Worm (Caenorhabditis elegans) whole organism, young adult: ENCODE data around the gene F35E12.6.

Experiments
- C17E4.6 ChIP-seq: fragments of 200-800 bp; sonication (Bioruptor generic); IDR thresholded peaks from 2 replicates; pipeline ENCODE4 v1.3.6; 2022; ENCODE audit warnings: missing genetic modification reagents, missing genetic modification characterization, missing compliant biosample characterization
- ztf-26 ChIP-seq: sonication (generic microtip); optimal IDR thresholded peaks from 2 replicates; lab custom pipeline; 2017; ENCODE audit warnings: missing genetic modification characterization, missing compliant biosample characterization

- TF ChIP-seq C17E4.6 (GFP tag; lab: Robert Waterston, UW) = no peak
- no peak for TF ChIP-seq ztf-26 (tag; lab: Kevin White, UChicago)
These were observed 20.5 kb upstream of the F35E12.6 start, which contains the start of gene F20G2.2 for ce11 chrV:13756359-13757091.
